Fruit fly (Drosophila melanogaster) whole organism, prepupa: ENCODE measurements around the gene CG5255.

Experiments
- CG10631 ChIP-seq: fragments of 200-800 bp; sonication (Bioruptor generic); optimal IDR thresholded peaks from 2 replicates; lab custom pipeline; 2016; ENCODE audit warnings: missing biosample characterization, missing genetic modification characterization
- CG10669 ChIP-seq: fragments of 200-800 bp; sonication (Bioruptor generic); optimal IDR thresholded peaks from 3 replicates; lab custom pipeline; 2018; ENCODE audit warnings: missing biosample characterization, mild to moderate bottlenecking, missing genetic modification characterization, moderate library complexity
- CG11294 ChIP-seq: fragments of 200-800 bp; sonication (Bioruptor generic); IDR thresholded peaks from 2 replicates; pipeline ENCODE4 v1.3.6; 2022; ENCODE audit warnings: missing biosample characterization, missing genetic modification characterization
- CG11762 ChIP-seq: fragments of 200-800 bp; sonication (Bioruptor generic); optimal IDR thresholded peaks from 3 replicates; lab custom pipeline; 2016; ENCODE audit warnings: missing biosample characterization, missing genetic modification characterization; ENCODE audit not compliant: insufficient read depth
- CG15336 ChIP-seq: fragments of 200-800 bp; sonication (Bioruptor generic); IDR thresholded peaks from 2 replicates; pipeline ENCODE4 v1.3.6; 2022; ENCODE audit warnings: missing biosample characterization, missing genetic modification characterization
- CG1621 ChIP-seq: fragments of 200-800 bp; sonication (Bioruptor generic); optimal IDR thresholded peaks from 3 replicates; lab custom pipeline; 2018; ENCODE audit warnings: missing biosample characterization, mild to moderate bottlenecking, missing genetic modification characterization
- CG16779 ChIP-seq: fragments of 200-800 bp; sonication (Bioruptor generic); optimal IDR thresholded peaks from 3 replicates; lab custom pipeline; 2017; ENCODE audit warnings: missing biosample characterization, mild to moderate bottlenecking, missing genetic modification characterization
- CG3032 ChIP-seq: fragments of 200-800 bp; optimal IDR thresholded peaks from 2 replicates; lab custom pipeline; 2019; ENCODE audit warnings: missing biosample characterization, mild to moderate bottlenecking, missing genetic modification characterization, moderate library complexity
- CG31627 ChIP-seq: fragments of 200-800 bp; sonication (Bioruptor generic); optimal IDR thresholded peaks from 3 replicates; lab custom pipeline; 2016; ENCODE audit warnings: missing biosample characterization, missing genetic modification characterization
- CG32006 ChIP-seq: fragments of 200-800 bp; sonication (Bioruptor generic); optimal IDR thresholded peaks from 3 replicates; lab custom pipeline; 2017; ENCODE audit warnings: missing biosample characterization, mild to moderate bottlenecking, missing genetic modification characterization
- CG34406 ChIP-seq: fragments of 200-800 bp; sonication (Bioruptor generic); optimal IDR thresholded peaks from 3 replicates; lab custom pipeline; 2016; ENCODE audit warnings: missing biosample characterization, missing genetic modification characterization
- CG3919 ChIP-seq: fragments of 200-800 bp; sonication (Bioruptor generic); optimal IDR thresholded peaks from 3 replicates; lab custom pipeline; 2016; ENCODE audit warnings: missing biosample characterization, missing genetic modification characterization
- CG4318 ChIP-seq: fragments of 200-800 bp; sonication (Bioruptor generic); optimal IDR thresholded peaks from 3 replicates; lab custom pipeline; 2017; ENCODE audit warnings: missing biosample characterization, mild to moderate bottlenecking, missing genetic modification characterization
- CG6163 ChIP-seq: fragments of 200-800 bp; sonication (Bioruptor generic); IDR thresholded peaks from 3 replicates; pipeline ENCODE4 v1.3.6; 2022; ENCODE audit warnings: missing biosample characterization, missing genetic modification characterization
- CG6792 ChIP-seq: fragments of 200-800 bp; sonication (Bioruptor generic); optimal IDR thresholded peaks from 3 replicates; lab custom pipeline; 2016; ENCODE audit warnings: missing biosample characterization, missing genetic modification characterization
- CG6808 ChIP-seq: fragments of 200-800 bp; sonication (Bioruptor generic); optimal IDR thresholded peaks from 3 replicates; lab custom pipeline; 2017; ENCODE audit warnings: missing biosample characterization, missing genetic modification characterization, mild to moderate bottlenecking, moderate library complexity, missing genetic modification reagents
- CG6854 ChIP-seq: fragments of 200-800 bp; sonication (Bioruptor generic); optimal IDR thresholded peaks from 2 replicates; lab custom pipeline; 2017; ENCODE audit warnings: missing biosample characterization, mild to moderate bottlenecking, missing genetic modification characterization
- CG7368 ChIP-seq: fragments of 200-800 bp; sonication (Bioruptor generic); optimal IDR thresholded peaks from 3 replicates; lab custom pipeline; 2016; ENCODE audit warnings: missing biosample characterization, missing genetic modification characterization
- CG8119 ChIP-seq: fragments of 200-800 bp; sonication (Bioruptor generic); IDR thresholded peaks from 3 replicates; pipeline ENCODE4 v1.3.6; 2022; ENCODE audit warnings: missing biosample characterization, missing genetic modification characterization
- CG8319 ChIP-seq: fragments of 200-800 bp; sonication (Bioruptor generic); optimal IDR thresholded peaks from 3 replicates; lab custom pipeline; 2016; ENCODE audit warnings: missing biosample characterization, missing genetic modification characterization
- CG8632 ChIP-seq: fragments of 200-800 bp; sonication (Bioruptor generic); optimal IDR thresholded peaks from 3 replicates; lab custom pipeline; 2016; ENCODE audit warnings: missing biosample characterization, missing genetic modification characterization
- CG9139 ChIP-seq: fragments of 200-800 bp; sonication (Bioruptor generic); optimal IDR thresholded peaks from 3 replicates; lab custom pipeline; 2017; ENCODE audit warnings: missing biosample characterization, mild to moderate bottlenecking, missing genetic modification characterization
- Eip75B ChIP-seq: fragments of 200-800 bp; sonication (Bioruptor generic); optimal IDR thresholded peaks from 3 replicates; lab custom pipeline; 2016; ENCODE audit warnings: missing biosample characterization, missing genetic modification characterization
- Eip78C ChIP-seq: fragments of 200-800 bp; sonication (Bioruptor generic); peaks from one replicate; lab custom pipeline; 2016; ENCODE audit warnings: missing biosample characterization, missing genetic modification characterization
- Eip93F ChIP-seq: fragments of 200-800 bp; sonication (Bioruptor generic); optimal IDR thresholded peaks from 2 replicates; lab custom pipeline; 2016; ENCODE audit warnings: missing biosample characterization, mild to moderate bottlenecking, missing genetic modification characterization
- Ets21C ChIP-seq: fragments of 200-800 bp; sonication (Bioruptor generic); optimal IDR thresholded peaks from 3 replicates; lab custom pipeline; 2016; ENCODE audit warnings: missing biosample characterization, missing genetic modification characterization
- Gug ChIP-seq: fragments of 200-800 bp; sonication (Bioruptor generic); IDR thresholded peaks from 2 replicates; pipeline ENCODE4 v1.3.6; 2022; ENCODE audit warnings: missing biosample characterization, missing genetic modification characterization
- Hr38 ChIP-seq: sonication (Bioruptor generic); optimal IDR thresholded peaks from 2 replicates; lab custom pipeline; 2016; ENCODE audit warnings: missing biosample characterization, missing genetic modification characterization
- Hr39 ChIP-seq: fragments of 200-800 bp; sonication (Bioruptor generic); optimal IDR thresholded peaks from 2 replicates; lab custom pipeline; 2016; ENCODE audit warnings: missing biosample characterization, missing genetic modification characterization
- Sox102F ChIP-seq: fragments of 200-800 bp; sonication (Bioruptor generic); optimal IDR thresholded peaks from 2 replicates; lab custom pipeline; 2016; ENCODE audit warnings: missing biosample characterization, mild to moderate bottlenecking, missing genetic modification characterization
- Sox14 ChIP-seq: fragments of 200-800 bp; sonication (Bioruptor generic); optimal IDR thresholded peaks from 3 replicates; lab custom pipeline; 2016; ENCODE audit warnings: missing biosample characterization, missing genetic modification characterization
- Sox15 ChIP-seq: fragments of 200-800 bp; sonication (Bioruptor generic); optimal IDR thresholded peaks from 3 replicates; lab custom pipeline; 2016; ENCODE audit warnings: missing biosample characterization, missing genetic modification characterization
- achi ChIP-seq: fragments of 200-800 bp; sonication (Bioruptor generic); optimal IDR thresholded peaks from 3 replicates; lab custom pipeline; 2016; ENCODE audit warnings: missing biosample characterization, missing genetic modification characterization
- acj6 ChIP-seq: fragments of 200-800 bp; sonication (Bioruptor generic); optimal IDR thresholded peaks from 3 replicates; lab custom pipeline; 2016; ENCODE audit warnings: missing biosample characterization, missing genetic modification characterization
- cyc ChIP-seq: fragments of 200-800 bp; sonication (Bioruptor generic); optimal IDR thresholded peaks from 3 replicates; lab custom pipeline; 2016; ENCODE audit warnings: missing biosample characterization, missing genetic modification characterization
- dac ChIP-seq: fragments of 200-800 bp; sonication (Bioruptor generic); optimal IDR thresholded peaks from 2 replicates; lab custom pipeline; 2017; ENCODE audit warnings: missing biosample characterization, mild to moderate bottlenecking, missing genetic modification characterization
- eg ChIP-seq: fragments of 200-800 bp; sonication (Bioruptor generic); IDR thresholded peaks from 3 replicates; pipeline ENCODE4 v1.3.6; 2022; ENCODE audit warnings: missing biosample characterization, missing genetic modification characterization
- esn ChIP-seq: fragments of 200-800 bp; sonication (Bioruptor generic); optimal IDR thresholded peaks from 2 replicates; lab custom pipeline; 2016; ENCODE audit warnings: missing biosample characterization, mild to moderate bottlenecking, missing genetic modification characterization, moderate library complexity
- fd59A ChIP-seq: fragments of 200-800 bp; sonication (Bioruptor generic); optimal IDR thresholded peaks from 2 replicates; lab custom pipeline; 2017; ENCODE audit warnings: missing biosample characterization, mild to moderate bottlenecking, missing genetic modification characterization, missing genetic modification reagents
- fkh ChIP-seq: fragments of 200-800 bp; sonication (Bioruptor generic); optimal IDR thresholded peaks from 3 replicates; lab custom pipeline; 2017; ENCODE audit warnings: missing biosample characterization, mild to moderate bottlenecking, missing genetic modification characterization, moderate library complexity
- lz ChIP-seq: fragments of 200-800 bp; sonication (Bioruptor generic); optimal IDR thresholded peaks from 3 replicates; lab custom pipeline; 2016; ENCODE audit warnings: missing biosample characterization, missing genetic modification characterization
- net ChIP-seq: fragments of 200-800 bp; sonication (Bioruptor generic); optimal IDR thresholded peaks from 3 replicates; lab custom pipeline; 2016; ENCODE audit warnings: missing biosample characterization, missing genetic modification characterization
- pdm3 ChIP-seq: fragments of 200-800 bp; sonication (Bioruptor generic); optimal IDR thresholded peaks from 3 replicates; lab custom pipeline; 2016; ENCODE audit warnings: missing biosample characterization, missing genetic modification characterization
- salr ChIP-seq, 2 experiments: fragments of 200-800 bp; sonication (Bioruptor generic); optimal IDR thresholded peaks; 3 replicates each; lab custom pipeline; 2016 to 2018; ENCODE audit warnings: missing biosample characterization in 2 of 2, missing genetic modification characterization in 2 of 2, mild to moderate bottlenecking in 1 of 2
- spab ChIP-seq: fragments of 200-800 bp; sonication (Bioruptor generic); optimal IDR thresholded peaks from 2 replicates; lab custom pipeline; 2017; ENCODE audit warnings: missing biosample characterization, mild to moderate bottlenecking, missing genetic modification characterization, missing genetic modification reagents
- ss ChIP-seq, 2 experiments: fragments of 200-800 bp; sonication (Bioruptor generic); optimal IDR thresholded peaks; 2 replicates in 1 of 2; 3 replicates in 1 of 2; lab custom pipeline; 2017 to 2018; ENCODE audit warnings: mild to moderate bottlenecking in 2 of 2, missing biosample characterization in 2 of 2, missing genetic modification characterization in 2 of 2, moderate library complexity in 1 of 2
- svp ChIP-seq: fragments of 200-800 bp; sonication (Bioruptor generic); peaks from one replicate; lab custom pipeline; 2016; ENCODE audit warnings: missing biosample characterization, missing genetic modification characterization
- topi ChIP-seq: fragments of 200-800 bp; sonication (Bioruptor generic); optimal IDR thresholded peaks from 3 replicates; lab custom pipeline; 2016; ENCODE audit warnings: missing biosample characterization, missing genetic modification characterization
- vri ChIP-seq: fragments of 200-800 bp; sonication (Bioruptor generic); optimal IDR thresholded peaks from 3 replicates; lab custom pipeline; 2016; ENCODE audit warnings: missing biosample characterization, mild to moderate bottlenecking, missing genetic modification characterization

CG5255 gene

DNA sequence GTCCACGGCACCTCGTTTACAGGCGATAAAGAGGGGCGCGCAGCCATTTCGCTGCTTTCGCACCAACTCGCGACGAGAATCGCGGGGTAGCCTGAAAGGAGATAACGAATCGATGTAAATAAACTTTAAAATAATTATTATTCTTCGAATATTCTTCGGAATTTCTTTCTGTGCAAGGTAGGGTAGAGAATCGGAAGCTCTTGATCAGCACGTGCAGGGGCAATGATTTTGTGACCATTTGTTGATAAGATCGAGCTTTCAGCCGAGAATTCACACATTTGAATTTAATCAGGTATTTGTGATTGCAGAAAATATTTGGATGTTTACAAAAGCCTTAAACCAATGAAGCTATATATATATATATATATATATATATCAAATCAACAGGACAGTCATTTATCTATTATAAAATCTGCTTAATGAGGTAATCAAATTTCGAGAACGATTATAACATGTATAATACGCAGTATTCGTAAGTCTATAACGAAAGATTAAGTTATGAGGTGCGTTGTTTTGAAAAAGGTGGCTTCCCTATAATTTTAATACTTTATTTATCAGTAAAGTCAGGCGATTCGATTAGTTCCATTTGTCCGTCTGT, 10.1 kb downstream of the CG5255 start:
- TF ChIP-seq fkh (GFP tag; lab: Kevin White, UChicago) (no peak), svp (GFP tag; lab: Kevin White, UChicago) (peak; percentile 86)
- TF ChIP-seq, all 60 proteins: peak for 1

DNA sequence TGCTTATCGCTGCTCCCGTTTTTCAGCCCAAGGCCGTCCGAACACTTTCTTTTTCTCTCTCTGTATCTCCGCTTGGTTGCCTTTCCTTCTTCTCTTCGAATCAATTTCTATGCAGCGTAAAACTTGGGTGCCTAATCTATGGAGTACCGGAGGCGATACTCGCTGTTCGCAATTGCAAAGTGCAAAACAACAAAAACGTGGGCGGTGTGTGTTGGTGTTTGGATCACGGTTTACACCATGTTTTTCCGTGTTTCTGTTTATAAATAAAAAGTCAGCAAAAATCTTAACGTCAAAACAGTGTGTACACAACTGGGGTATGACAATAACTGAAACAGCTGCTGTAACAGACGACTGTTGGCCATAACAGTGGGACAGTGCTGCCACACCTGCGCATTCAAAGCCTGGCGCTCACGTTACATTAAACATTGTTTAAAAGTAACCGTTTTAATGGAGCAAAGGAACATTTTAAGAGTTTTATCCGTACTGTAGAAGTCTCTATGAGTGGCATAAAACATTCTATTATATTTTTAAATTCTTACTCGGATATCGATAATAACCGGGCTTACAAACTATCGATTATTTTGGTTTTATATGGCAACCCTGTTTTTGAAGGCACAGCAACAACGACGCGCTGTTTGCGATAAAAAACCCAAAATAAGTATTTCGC, 11.5 kb downstream of the CG5255 start, which contains the start of the genes m-cup and Det:
m-cup (minus strand) TSS at position 333 of the 667 bp plus-strand sequence.
Det (plus strand) TSS at position 588 of the 667 bp plus-strand sequence.
- TF ChIP-seq CG6808 (GFP tag; lab: Kevin White, UChicago) = no peak
- no peak for TF ChIP-seq vri
- TF ChIP-seq CG6854 (GFP tag; lab: Kevin White, UChicago) = no peak
- no peak for TF ChIP-seq CG4318 (GFP tag; lab: Kevin White, UChicago)
- no peak for TF ChIP-seq acj6 (GFP tag; lab: Kevin White, UChicago)
- peak; percentile 20 for TF ChIP-seq Sox14 (GFP tag; lab: Kevin White, UChicago)
- TF ChIP-seq Hr39 (GFP tag; lab: Kevin White, UChicago) = peak; percentile 27
- TF ChIP-seq svp (GFP tag; lab: Kevin White, UChicago) = no peak
- no peak for TF ChIP-seq CG8319 (GFP tag; lab: Kevin White, UChicago)
- no peak for TF ChIP-seq CG10669 (GFP tag; lab: Kevin White, UChicago)
- no peak for TF ChIP-seq CG11762 (GFP tag; lab: Kevin White, UChicago)
- no peak for TF ChIP-seq CG7368 (GFP tag; lab: Kevin White, UChicago)
- TF ChIP-seq dac (GFP tag; lab: Kevin White, UChicago) = no peak
- no peak for TF ChIP-seq topi
- TF ChIP-seq ss (GFP tag; optimal IDR thresholded peaks at IDR 0.05; lab: Kevin White, UChicago) = no peak
- TF ChIP-seq CG8119 (GFP tag; lab: Robert Waterston, UW) = 0 out of 3 replicates have a peak, but pooled peaks have one; percentile 30
- TF ChIP-seq achi (GFP tag; lab: Kevin White, UChicago) = no peak
- TF ChIP-seq CG6792 (GFP tag; lab: Kevin White, UChicago) = no peak
- TF ChIP-seq net (GFP tag; lab: Kevin White, UChicago) = peak; percentile 0
- no peak for TF ChIP-seq salr (GFP tag; optimal IDR thresholded peaks at IDR 0.05; lab: Kevin White, UChicago)
- TF ChIP-seq CG11294 (GFP tag; lab: Robert Waterston, UW) = no peak
- TF ChIP-seq CG3919 = peak; percentile 29
- 0 out of 3 replicates have a peak, but pooled peaks have one; percentile 13 for TF ChIP-seq CG6163 (GFP tag; lab: Robert Waterston, UW)
- no peak for TF ChIP-seq Eip75B (GFP tag; lab: Kevin White, UChicago)
- TF ChIP-seq pdm3 = peak; percentile 11
- no peak for TF ChIP-seq CG34406 (GFP tag; lab: Kevin White, UChicago)
- TF ChIP-seq CG8632 (GFP tag; lab: Kevin White, UChicago) = no peak
- TF ChIP-seq lz (GFP tag; lab: Kevin White, UChicago) = no peak
- TF ChIP-seq CG9139 (GFP tag; lab: Kevin White, UChicago) = no peak
- TF ChIP-seq Ets21C (GFP tag; lab: Kevin White, UChicago) = peak; percentile 26
- TF ChIP-seq Sox15 (GFP tag; lab: Kevin White, UChicago) = no peak
- TF ChIP-seq CG15336 (GFP tag; lab: Robert Waterston, UW) = no peak
- TF ChIP-seq CG10631 (GFP tag; lab: Kevin White, UChicago) = no peak
- no peak for TF ChIP-seq CG3032 (tag; lab: Kevin White, UChicago)
- no peak for TF ChIP-seq fkh (GFP tag; lab: Kevin White, UChicago)
- peak; percentile 15 for TF ChIP-seq CG31627 (GFP tag; lab: Kevin White, UChicago)
- no peak for TF ChIP-seq fd59A (GFP tag; lab: Kevin White, UChicago)
- no peak for TF ChIP-seq esn (GFP tag; lab: Kevin White, UChicago)
- no peak for TF ChIP-seq Sox102F (GFP tag; lab: Kevin White, UChicago)
- TF ChIP-seq CG16779 = no peak
- TF ChIP-seq CG1621 (tag; lab: Kevin White, UChicago) = no peak
- no peak for TF ChIP-seq Hr38 (GFP tag; lab: Kevin White, UChicago)
- TF ChIP-seq Eip93F (GFP tag; lab: Kevin White, UChicago) = no peak
- TF ChIP-seq Gug (GFP tag; lab: Robert Waterston, UW) = no peak
- TF ChIP-seq spab (GFP tag; lab: Kevin White, UChicago) = no peak
- TF ChIP-seq cyc = peak; percentile 21
- peak; percentile 74 for TF ChIP-seq Eip78C (GFP tag; lab: Kevin White, UChicago)
- no peak for TF ChIP-seq eg (GFP tag; lab: Robert Waterston, UW)
- no peak for TF ChIP-seq CG32006 (GFP tag; lab: Kevin White, UChicago)
